Fruit fly (Drosophila melanogaster) S2 (cell line): ENCODE measurements around the gene CG5535.

Source experiments
- CG8478 ChIP-seq: fragments of >200 bp; optimal IDR thresholded peaks from 2 replicates; lab custom pipeline; 2018
- CTCF ChIP-seq, 2 experiments: fragments of >200 bp; optimal IDR thresholded peaks; 2 replicates each; lab custom pipeline; 2018

- TF ChIP-seq CTCF (optimal IDR thresholded peaks at IDR 0.05; lab: Kevin White, UChicago) (no peak), CG8478 (lab: Kevin White, UChicago) (no peak)
Observed at dm6 chr3L:17846982-17847355, 9.6 kb downstream of the CG5535 start.
